Worm (Caenorhabditis elegans) whole organism, young adult: Measurements from ENCODE around the gene haf-3.

Experiments used
- B0261.1 ChIP-seq: sonication (generic microtip); optimal IDR thresholded peaks from 2 replicates; lab custom pipeline; 2016; ENCODE audit warnings: mild to moderate bottlenecking, missing genetic modification characterization, moderate library complexity, missing compliant biosample characterization
- F57C9.4 ChIP-seq: sonication (generic microtip); optimal IDR thresholded peaks from 2 replicates; lab custom pipeline; 2017; ENCODE audit warnings: mild to moderate bottlenecking, missing genetic modification characterization, missing compliant biosample characterization
- T07F8.4 ChIP-seq: sonication (generic microtip); optimal IDR thresholded peaks from 2 replicates; lab custom pipeline; 2016; ENCODE audit warnings: mild to moderate bottlenecking, missing genetic modification characterization, moderate library complexity, missing compliant biosample characterization
- Y79H2A.3 ChIP-seq: fragments of 200-800 bp; sonication (Bioruptor generic); conservative IDR thresholded peaks from 2 replicates; pipeline ENCODE4 v1.3.6; 2022; ENCODE audit warnings: missing genetic modification reagents, missing genetic modification characterization, missing compliant biosample characterization
- ZK185.1 ChIP-seq: sonication (generic microtip); optimal IDR thresholded peaks from 2 replicates; lab custom pipeline; 2016; ENCODE audit warnings: mild to moderate bottlenecking, missing genetic modification characterization, missing compliant biosample characterization; ENCODE audit not compliant: poor library complexity, severe bottlenecking
- dpl-1 ChIP-seq: fragments of 150-350 bp; optimal IDR thresholded peaks from 2 replicates; lab custom pipeline; 2014; ENCODE audit warnings: missing biosample characterization, missing genetic modification reagents, missing genetic modification characterization
- lin-35 ChIP-seq, 3 experiments: fragments of 150-350 bp in 2 of 3; sonication (generic microtip) in 1 of 3; optimal IDR thresholded peaks; 2 replicates each; lab custom pipeline; 2014 to 2018; ENCODE audit warnings: missing biosample characterization in 3 of 3, missing genetic modification characterization in 3 of 3, missing genetic modification reagents in 3 of 3
- madf-8 ChIP-seq: fragments of 200-800 bp; sonication (Bioruptor generic); conservative IDR thresholded peaks from 2 replicates; pipeline ENCODE4 v1.3.6; 2022; ENCODE audit warnings: missing genetic modification reagents, missing genetic modification characterization, missing compliant biosample characterization
- pha-4 ChIP-seq: fragments of 150-350 bp; sonication (generic microtip); optimal IDR thresholded peaks from 2 replicates; lab custom pipeline; 2014; ENCODE audit warnings: missing biosample characterization, missing genetic modification reagents, missing genetic modification characterization
- snpc-1.1 ChIP-seq: sonication (generic microtip); optimal IDR thresholded peaks from 2 replicates; lab custom pipeline; 2017; ENCODE audit warnings: missing genetic modification characterization, mild to moderate bottlenecking, missing compliant biosample characterization, antibody characterized with exemption, moderate library complexity, missing genotype, missing genetic modification reagents; ENCODE audit not compliant: insufficient read depth
- zim-3 ChIP-seq: sonication (generic microtip); optimal IDR thresholded peaks from 2 replicates; lab custom pipeline; 2017; ENCODE audit warnings: mild to moderate bottlenecking, missing genetic modification characterization, moderate library complexity, missing compliant biosample characterization

ce11 chrV:15718562-15718961 is 47.4 kb downstream of the haf-3 start, which contains the start of gene Y6E2A.5:
- no peak for TF ChIP-seq pha-4 (tag; lab: Kevin White, UChicago)
- no peak for TF ChIP-seq lin-35 (GFP tag; optimal IDR thresholded peaks at IDR 0.05; lab: Kevin White, UChicago)
- TF ChIP-seq Y79H2A.3 (GFP tag; lab: Robert Waterston, UW), result no peak
- no peak for TF ChIP-seq madf-8 (GFP tag; lab: Robert Waterston, UW)
- no peak for TF ChIP-seq F57C9.4 (tag; lab: Kevin White, UChicago)
- TF ChIP-seq snpc-1.1, result no peak
- no peak for TF ChIP-seq ZK185.1 (tag; lab: Kevin White, UChicago)
- TF ChIP-seq dpl-1 (GFP tag; lab: Kevin White, UChicago), result no peak
- TF ChIP-seq zim-3 (tag; lab: Kevin White, UChicago), result no peak
- no peak for TF ChIP-seq T07F8.4
- no peak for TF ChIP-seq B0261.1 (tag; lab: Kevin White, UChicago)
